Worm (Caenorhabditis elegans) whole organism, young adult: Measurements from ENCODE around the gene F29C12.6.
A peak's percentile ranks its signal among the peaks of the same experiment; 100 is the strongest.

ENCODE experiments used
- F22D6.2 ChIP-seq: sonication (generic microtip); optimal IDR thresholded peaks from 2 replicates; lab custom pipeline; 2016; ENCODE audit warnings: mild to moderate bottlenecking, missing genetic modification characterization, missing compliant biosample characterization
- F39B2.1 ChIP-seq: fragments of 200-800 bp; sonication (Bioruptor generic); IDR thresholded peaks from 2 replicates; pipeline ENCODE4 v1.3.6; 2022; ENCODE audit warnings: missing genetic modification reagents, missing genetic modification characterization, missing compliant biosample characterization
- F49E8.2 ChIP-seq: sonication (generic microtip); optimal IDR thresholded peaks from 3 replicates; lab custom pipeline; 2017; ENCODE audit warnings: missing genetic modification characterization, mild to moderate bottlenecking, missing compliant biosample characterization, antibody characterized with exemption, moderate library complexity; ENCODE audit not compliant: insufficient read depth
- F52B5.7 ChIP-seq: sonication (generic microtip); optimal IDR thresholded peaks from 2 replicates; lab custom pipeline; 2016; ENCODE audit warnings: mild to moderate bottlenecking, missing genetic modification characterization, missing compliant biosample characterization
- F57C9.4 ChIP-seq: sonication (generic microtip); optimal IDR thresholded peaks from 2 replicates; lab custom pipeline; 2017; ENCODE audit warnings: mild to moderate bottlenecking, missing genetic modification characterization, missing compliant biosample characterization
- T07F8.4 ChIP-seq: sonication (generic microtip); optimal IDR thresholded peaks from 2 replicates; lab custom pipeline; 2016; ENCODE audit warnings: mild to moderate bottlenecking, missing genetic modification characterization, moderate library complexity, missing compliant biosample characterization
- Y56A3A.18 ChIP-seq: fragments of 200-800 bp; sonication (Bioruptor generic); IDR thresholded peaks from 2 replicates; pipeline ENCODE4 v1.3.6; 2022; ENCODE audit warnings: missing genetic modification reagents, missing genetic modification characterization, missing compliant biosample characterization
- Y95B8A.8 ChIP-seq: fragments of 200-800 bp; sonication (Bioruptor generic); IDR thresholded peaks from 2 replicates; pipeline ENCODE4 v1.3.6; 2022; ENCODE audit warnings: missing genetic modification reagents, missing genetic modification characterization, missing compliant biosample characterization
- aptf-2 ChIP-seq: fragments of 200-800 bp; sonication (Bioruptor generic); conservative IDR thresholded peaks from 2 replicates; pipeline ENCODE4 v1.3.6; 2022; ENCODE audit warnings: missing genetic modification reagents, missing genetic modification characterization, missing compliant biosample characterization
- aptf-3 ChIP-seq: fragments of 200-800 bp; sonication (Bioruptor generic); IDR thresholded peaks from 2 replicates; pipeline ENCODE4 v1.3.6; 2022; ENCODE audit warnings: missing genetic modification characterization, missing compliant biosample characterization
- atf-7 ChIP-seq: sonication (generic microtip); optimal IDR thresholded peaks from 2 replicates; lab custom pipeline; 2017; ENCODE audit warnings: mild to moderate bottlenecking, missing genetic modification characterization, missing compliant biosample characterization
- attf-3 ChIP-seq: fragments of 200-800 bp; sonication (Bioruptor generic); conservative IDR thresholded peaks from 2 replicates; pipeline ENCODE4 v1.3.6; 2022; ENCODE audit warnings: missing genetic modification reagents, missing genetic modification characterization, missing compliant biosample characterization
- attf-5 ChIP-seq: fragments of 200-800 bp; sonication (Bioruptor generic); optimal IDR thresholded peaks from 2 replicates; lab custom pipeline; 2018; ENCODE audit warnings: mild to moderate bottlenecking, missing genetic modification characterization, missing compliant biosample characterization
- ceh-27 ChIP-seq: fragments of 200-800 bp; sonication (Bioruptor generic); optimal IDR thresholded peaks from 2 replicates; lab custom pipeline; 2018; ENCODE audit warnings: mild to moderate bottlenecking, missing genetic modification characterization, moderate library complexity, missing compliant biosample characterization
- ceh-91 ChIP-seq: fragments of 200-800 bp; sonication (Bioruptor generic); IDR thresholded peaks from 2 replicates; pipeline ENCODE4 v1.3.6; 2022; ENCODE audit warnings: missing genetic modification reagents, missing genetic modification characterization, missing compliant biosample characterization
- chd-7 ChIP-seq: sonication (generic microtip); optimal IDR thresholded peaks from 2 replicates; lab custom pipeline; 2016; ENCODE audit warnings: mild to moderate bottlenecking, missing genetic modification characterization, moderate library complexity, missing compliant biosample characterization
- die-1 ChIP-seq: sonication (generic microtip); optimal IDR thresholded peaks from 2 replicates; lab custom pipeline; 2016; ENCODE audit warnings: missing genotype, mild to moderate bottlenecking, missing genetic modification characterization, missing compliant biosample characterization
- dox-1 ChIP-seq: fragments of 200-800 bp; sonication (Bioruptor generic); IDR thresholded peaks from 2 replicates; pipeline ENCODE4 v1.3.6; 2022; ENCODE audit warnings: missing genetic modification reagents, missing genetic modification characterization, missing compliant biosample characterization
- egl-18 ChIP-seq: fragments of 200-800 bp; sonication (Bioruptor generic); IDR thresholded peaks from 2 replicates; pipeline ENCODE4 v1.3.6; 2022; ENCODE audit warnings: missing genetic modification reagents, missing genetic modification characterization, missing compliant biosample characterization
- egrh-3 ChIP-seq: fragments of 200-800 bp; sonication (Bioruptor generic); IDR thresholded peaks from 2 replicates; pipeline ENCODE4 v1.3.6; 2022; ENCODE audit warnings: missing genetic modification reagents, missing genetic modification characterization, missing compliant biosample characterization
- ekl-4 ChIP-seq: fragments of 200-800 bp; sonication (Bioruptor generic); IDR thresholded peaks from 2 replicates; pipeline ENCODE4 v1.3.6; 2022; ENCODE audit warnings: missing genetic modification reagents, missing genetic modification characterization, missing compliant biosample characterization
- ets-4 ChIP-seq: fragments of 200-800 bp; sonication (Bioruptor generic); optimal IDR thresholded peaks from 2 replicates; lab custom pipeline; 2018; ENCODE audit warnings: mild to moderate bottlenecking, missing genetic modification characterization, missing compliant biosample characterization
- fkh-3 ChIP-seq: sonication (generic microtip); optimal IDR thresholded peaks from 2 replicates; lab custom pipeline; 2016; ENCODE audit warnings: mild to moderate bottlenecking, missing genetic modification characterization, missing compliant biosample characterization
- him-1 ChIP-seq: sonication (generic microtip); optimal IDR thresholded peaks from 2 replicates; lab custom pipeline; 2016; ENCODE audit warnings: missing genotype, missing genetic modification reagents, missing genetic modification characterization, missing compliant biosample characterization
- hlh-26 ChIP-seq: fragments of 200-800 bp; sonication (Bioruptor generic); conservative IDR thresholded peaks from 2 replicates; pipeline ENCODE4 v1.3.6; 2022; ENCODE audit warnings: missing genetic modification reagents, missing genetic modification characterization, missing compliant biosample characterization
- hmg-1.2 ChIP-seq: fragments of 200-800 bp; sonication (Bioruptor generic); IDR thresholded peaks from 2 replicates; pipeline ENCODE4 v1.3.6; 2022; ENCODE audit warnings: missing genetic modification reagents, missing genetic modification characterization, missing compliant biosample characterization
- lag-1 ChIP-seq: fragments of 200-800 bp; sonication (Bioruptor generic); IDR thresholded peaks from 2 replicates; pipeline ENCODE4 v1.3.6; 2022; ENCODE audit warnings: missing genetic modification reagents, missing genetic modification characterization, missing compliant biosample characterization
- lin-35 ChIP-seq, 3 experiments: fragments of 150-350 bp in 2 of 3; sonication (generic microtip) in 1 of 3; optimal IDR thresholded peaks; 2 replicates each; lab custom pipeline; 2014 to 2018; ENCODE audit warnings: missing biosample characterization in 3 of 3, missing genetic modification characterization in 3 of 3, missing genetic modification reagents in 3 of 3
- lin-54 ChIP-seq: fragments of 200-800 bp; sonication (Bioruptor generic); optimal IDR thresholded peaks from 2 replicates; lab custom pipeline; 2018; ENCODE audit warnings: mild to moderate bottlenecking, missing genetic modification characterization, missing compliant biosample characterization
- lsl-1 ChIP-seq: fragments of 200-800 bp; sonication (Bioruptor generic); optimal IDR thresholded peaks from 2 replicates; lab custom pipeline; 2018; ENCODE audit warnings: mild to moderate bottlenecking, missing genetic modification characterization, moderate library complexity, missing compliant biosample characterization
- madf-10 ChIP-seq: sonication (generic microtip); optimal IDR thresholded peaks from 2 replicates; lab custom pipeline; 2016; ENCODE audit warnings: mild to moderate bottlenecking, missing genetic modification characterization, missing compliant biosample characterization
- nhr-120 ChIP-seq: fragments of 200-800 bp; sonication (Bioruptor generic); IDR thresholded peaks from 2 replicates; pipeline ENCODE4 v1.3.6; 2022; ENCODE audit warnings: missing genetic modification characterization, missing compliant biosample characterization
- nhr-179 ChIP-seq: sonication (generic microtip); optimal IDR thresholded peaks from 2 replicates; lab custom pipeline; 2016; ENCODE audit warnings: mild to moderate bottlenecking, missing genetic modification characterization, missing compliant biosample characterization
- nhr-80 ChIP-seq: sonication (generic microtip); optimal IDR thresholded peaks from 2 replicates; lab custom pipeline; 2016; ENCODE audit warnings: missing genetic modification characterization, missing compliant biosample characterization
- rec-8 ChIP-seq, 2 experiments: sonication (generic microtip); optimal IDR thresholded peaks; 2 replicates each; lab custom pipeline; 2016; ENCODE audit warnings: mild to moderate bottlenecking in 2 of 2, missing genetic modification characterization in 2 of 2, missing genetic modification reagents in 2 of 2, missing genotype in 2 of 2, missing biosample characterization in 1 of 2, missing compliant biosample characterization in 1 of 2, moderate library complexity in 1 of 2
- sea-2 ChIP-seq: fragments of 200-800 bp; sonication (Bioruptor generic); IDR thresholded peaks from 2 replicates; pipeline ENCODE4 v1.3.6; 2022; ENCODE audit warnings: missing genetic modification characterization, missing compliant biosample characterization
- somi-1 ChIP-seq: fragments of 200-800 bp; sonication (Bioruptor generic); optimal IDR thresholded peaks from 2 replicates; lab custom pipeline; 2018; ENCODE audit warnings: mild to moderate bottlenecking, missing genetic modification characterization, missing compliant biosample characterization
- sptf-2 ChIP-seq: fragments of 200-800 bp; sonication (Bioruptor generic); optimal IDR thresholded peaks from 2 replicates; lab custom pipeline; 2018; ENCODE audit warnings: mild to moderate bottlenecking, missing genetic modification characterization, missing compliant biosample characterization
- tlf-1 ChIP-seq: fragments of 200-800 bp; sonication (Bioruptor generic); optimal IDR thresholded peaks from 2 replicates; lab custom pipeline; 2018; ENCODE audit warnings: mild to moderate bottlenecking, missing genetic modification characterization, missing compliant biosample characterization
- unc-130 ChIP-seq: sonication (generic microtip); optimal IDR thresholded peaks from 2 replicates; lab custom pipeline; 2016; ENCODE audit warnings: missing genetic modification reagents, missing genetic modification characterization, missing compliant biosample characterization
- zfh-2 ChIP-seq: fragments of 200-800 bp; sonication (Bioruptor generic); conservative IDR thresholded peaks from 2 replicates; pipeline ENCODE4 v1.3.6; 2022; ENCODE audit warnings: missing genetic modification reagents, missing genetic modification characterization, missing compliant biosample characterization
- ztf-18 ChIP-seq: sonication (generic microtip); optimal IDR thresholded peaks from 2 replicates; lab custom pipeline; 2016; ENCODE audit warnings: missing genotype, mild to moderate bottlenecking, missing genetic modification characterization, missing compliant biosample characterization
- ztf-6 ChIP-seq: fragments of 200-800 bp; sonication (Bioruptor generic); IDR thresholded peaks from 2 replicates; pipeline ENCODE4 v1.3.6; 2022; ENCODE audit warnings: missing genetic modification reagents, missing genetic modification characterization, missing compliant biosample characterization

F29C12.6 gene

ce11 chrII:13096345-13096744, 33.4 kb upstream of the F29C12.6 start:
- TF ChIP-seq dox-1 (GFP tag; lab: Robert Waterston, UW) (0 out of 2 replicates have a peak, but pooled peaks have one; percentile 10), F52B5.7 (peak; percentile 13), zfh-2 (peak; percentile 74), egrh-3 (GFP tag; lab: Robert Waterston, UW) (peak; percentile 40; the same call in 1 of the 2 replicates), atf-7 (tag; lab: Kevin White, UChicago) (no peak)

DNA sequence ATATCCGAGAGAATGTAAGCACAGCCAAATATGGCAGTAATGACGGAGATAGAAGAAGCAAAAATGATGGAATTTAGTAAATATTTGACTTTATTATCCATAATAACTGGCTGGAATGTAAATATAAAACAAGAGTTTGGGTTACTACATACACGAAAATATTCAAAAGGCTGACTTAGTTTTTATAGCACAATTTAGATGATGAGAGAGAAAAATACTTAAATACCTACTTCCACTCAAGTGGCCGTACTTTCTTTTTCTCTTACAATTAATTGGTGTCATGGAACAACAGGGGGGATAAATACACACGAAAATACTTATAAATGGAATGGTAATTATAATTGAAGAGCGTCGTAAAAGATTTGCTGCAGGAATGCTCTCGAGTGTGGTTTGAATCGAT, 31.5 kb upstream of the F29C12.6 start, which contains the start of gene col-86:
TSS of gene col-86 (minus strand) at position 101 of the 400 bp plus-strand sequence.
- TF ChIP-seq F39B2.1 (no peak), hmg-1.2 (no peak), hlh-26 (GFP tag; lab: Robert Waterston, UW) (no peak), F57C9.4 (tag; lab: Kevin White, UChicago) (no peak), lsl-1 (GFP tag; lab: Kevin White, UChicago) (no peak), lin-35 (GFP tag; optimal IDR thresholded peaks at IDR 0.05; lab: Kevin White, UChicago) (no peak), him-1 (tag; lab: Kevin White, UChicago) (no peak), ceh-27 (GFP tag; lab: Kevin White, UChicago) (no peak), Y95B8A.8 (GFP tag; lab: Robert Waterston, UW) (no peak), attf-5 (GFP tag; lab: Kevin White, UChicago) (no peak), F22D6.2 (tag; lab: Kevin White, UChicago) (no peak), aptf-3 (no peak), fkh-3 (no peak), aptf-2 (GFP tag; lab: Robert Waterston, UW) (no peak)

ce11 chrII:13107719-13108118, 22.0 kb upstream of the F29C12.6 start, which contains the start of gene pqn-32:
pqn-32 (plus strand) TSS chrII:13108019.
- TF ChIP-seq ekl-4 (GFP tag; lab: Robert Waterston, UW): no peak
- no peak for TF ChIP-seq ets-4 (GFP tag; lab: Kevin White, UChicago)
- no peak for TF ChIP-seq die-1 (tag; lab: Kevin White, UChicago)
- TF ChIP-seq unc-130 (GFP tag; lab: Kevin White, UChicago): no peak
- TF ChIP-seq sea-2 (GFP tag; lab: Robert Waterston, UW): no peak
- no peak for TF ChIP-seq chd-7 (tag; lab: Kevin White, UChicago)
- no peak for TF ChIP-seq nhr-179 (tag; lab: Kevin White, UChicago)
- TF ChIP-seq attf-3: no peak
- TF ChIP-seq, all 124 proteins: peak for 0

ce11 chrII:13116710-13117109, 13.0 kb upstream of the F29C12.6 start, which contains the start of gene rict-1:
rict-1 (minus strand) TSS chrII:13116810.
- TF ChIP-seq lag-1 (no peak), egl-18 (GFP tag; lab: Robert Waterston, UW) (no peak), chd-7 (tag; lab: Kevin White, UChicago) (no peak), nhr-80 (tag; lab: Kevin White, UChicago) (peak; percentile 16)
- TF ChIP-seq, all 124 proteins: peak for 1

DNA sequence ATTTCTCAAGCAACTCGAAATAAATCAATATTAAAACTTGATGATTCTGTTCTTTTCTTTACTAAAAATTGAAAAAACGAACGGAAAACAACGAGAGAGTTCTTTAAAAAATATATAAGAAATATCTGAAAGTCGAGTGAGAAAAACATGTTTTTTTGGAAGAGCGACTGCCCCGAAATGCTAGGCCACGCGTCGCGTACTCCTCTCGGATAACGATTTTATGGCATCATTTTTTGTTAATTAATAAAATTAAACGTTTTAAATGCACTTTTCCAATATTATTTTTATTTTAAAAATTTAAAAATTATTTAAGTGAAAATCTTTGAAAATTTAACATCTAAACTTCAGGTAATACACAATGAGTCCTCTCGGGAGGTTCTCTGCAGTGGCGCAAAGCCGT, 12.6 kb upstream of the F29C12.6 start, which contains the start of gene gfm-1:
TSS of gene gfm-1 (plus strand) at position 349 of the 400 bp plus-strand sequence.
- no peak for TF ChIP-seq F52B5.7
- TF ChIP-seq lsl-1 (GFP tag; lab: Kevin White, UChicago): peak; percentile 48
- no peak for TF ChIP-seq sptf-2 (GFP tag; lab: Kevin White, UChicago)
- no peak for TF ChIP-seq ceh-91 (GFP tag; lab: Robert Waterston, UW)
- TF ChIP-seq rec-8 (tag; optimal IDR thresholded peaks at IDR 0.05; lab: Kevin White, UChicago): peak; percentile 2 to 89
- TF ChIP-seq ztf-18 (tag; lab: Kevin White, UChicago): peak; percentile 36
- TF ChIP-seq somi-1 (GFP tag; lab: Kevin White, UChicago): no peak
- no peak for TF ChIP-seq tlf-1 (GFP tag; lab: Kevin White, UChicago)
- no peak for TF ChIP-seq nhr-120 (GFP tag; lab: Robert Waterston, UW)
- TF ChIP-seq T07F8.4 (tag; lab: Kevin White, UChicago): no peak
- no peak for TF ChIP-seq ztf-6
- no peak for TF ChIP-seq F49E8.2
- peak; percentile 6 for TF ChIP-seq madf-10
- peak; percentile 60 for TF ChIP-seq lin-54 (GFP tag; lab: Kevin White, UChicago)
- no peak for TF ChIP-seq Y56A3A.18 (GFP tag; lab: Robert Waterston, UW)
